Worm (Caenorhabditis elegans): Measurements from ENCODE around the gene B0457.4.

B0457.4 gene

ce11 chrII:8895895-8896294 is 15.9 kb downstream of the B0457.4 start:
- TF ChIP-seq elt-2 (tag; optimal IDR thresholded peaks at IDR 0.05) (peak; percentile 21), nfya-1 (tag; optimal IDR thresholded peaks at IDR 0.05; ENCODE audit: insufficient read depth) (no peak), fos-1 (tag; optimal IDR thresholded peaks at IDR 0.05) (no peak), mdl-1 (tag; optimal IDR thresholded peaks at IDR 0.05) (no peak), tbx-2 (tag; optimal IDR thresholded peaks at IDR 0.05) (no peak), pqm-1 (tag; optimal IDR thresholded peaks at IDR 0.05) (peak; percentile 24), nhr-67 (tag; optimal IDR thresholded peaks at IDR 0.05) (no peak), sea-2 (GFP tag; optimal IDR thresholded peaks at IDR 0.05) (no peak)

ce11 chrII:8895398-8895797 is 16.4 kb downstream of the B0457.4 start:
- TF ChIP-seq ceh-9 (tag; optimal IDR thresholded peaks at IDR 0.05) (no peak), nhr-25 (tag; optimal IDR thresholded peaks at IDR 0.05) (no peak), elt-2 (tag; optimal IDR thresholded peaks at IDR 0.05) (no peak), daf-12 (tag; optimal IDR thresholded peaks at IDR 0.05) (no peak), R02D3.7 (tag; optimal IDR thresholded peaks at IDR 0.05) (no peak), nhr-77 (tag; optimal IDR thresholded peaks at IDR 0.05) (no peak), lin-39 (tag; optimal IDR thresholded peaks at IDR 0.05) (no peak), aly-2 (tag; optimal IDR thresholded peaks at IDR 0.05) (no peak), egl-27 (tag; optimal IDR thresholded peaks at IDR 0.05) (no peak), nhr-23 (tag; optimal IDR thresholded peaks at IDR 0.05) (no peak), jun-1 (tag; optimal IDR thresholded peaks at IDR 0.05) (no peak), nhr-76 (tag; optimal IDR thresholded peaks at IDR 0.05) (no peak), nhr-28 (tag; optimal IDR thresholded peaks at IDR 0.05) (no peak), eor-1 (tag; optimal IDR thresholded peaks at IDR 0.05) (no peak), elt-1 (tag; optimal IDR thresholded peaks at IDR 0.05) (no peak), nhr-237 (tag; optimal IDR thresholded peaks at IDR 0.05) (no peak), nfya-1 (tag; optimal IDR thresholded peaks at IDR 0.05; ENCODE audit: insufficient read depth) (no peak), nhr-43 (tag; optimal IDR thresholded peaks at IDR 0.05; ENCODE audit: poor library complexity, severe bottlenecking) (no peak), ama-1 (optimal IDR thresholded peaks at IDR 0.05) (no peak), sea-2 (GFP tag; optimal IDR thresholded peaks at IDR 0.05) (no peak)

- TF ChIP-seq sea-2 (GFP tag; optimal IDR thresholded peaks at IDR 0.05): no peak
- TF ChIP-seq egl-5 (tag; optimal IDR thresholded peaks at IDR 0.05): no peak
- TF ChIP-seq ztf-4 (tag; optimal IDR thresholded peaks at IDR 0.05): no peak
- no peak for TF ChIP-seq tbx-2 (tag; optimal IDR thresholded peaks at IDR 0.05)
- no peak for TF ChIP-seq zag-1 (tag; optimal IDR thresholded peaks at IDR 0.05)
- TF ChIP-seq nhr-23 (tag; optimal IDR thresholded peaks at IDR 0.05): no peak
- TF ChIP-seq R02D3.7 (tag; optimal IDR thresholded peaks at IDR 0.05): no peak
- no peak for TF ChIP-seq nhr-12 (tag; optimal IDR thresholded peaks at IDR 0.05)
- TF ChIP-seq elt-2 (tag; optimal IDR thresholded peaks at IDR 0.05): peak; percentile 4
- peak; percentile 25 for TF ChIP-seq pha-4 (tag; optimal IDR thresholded peaks at IDR 0.05)
- peak; percentile 3 for TF ChIP-seq nfya-1 (tag; optimal IDR thresholded peaks at IDR 0.05; ENCODE audit: insufficient read depth)
- TF ChIP-seq nhr-11 (tag; optimal IDR thresholded peaks at IDR 0.05): no peak
- TF ChIP-seq lin-39 (tag; optimal IDR thresholded peaks at IDR 0.05): no peak
- TF ChIP-seq lsy-12 (tag; optimal IDR thresholded peaks at IDR 0.05): no peak
These were observed 20.2 kb downstream of the B0457.4 start for ce11 chrII:8891606-8892005.

ce11 chrII:8891042-8891441 is 20.8 kb downstream of the B0457.4 start:
- TF ChIP-seq sea-2 (GFP tag; optimal IDR thresholded peaks at IDR 0.05) (no peak), egl-5 (tag; optimal IDR thresholded peaks at IDR 0.05) (no peak), ceh-28 (tag; optimal IDR thresholded peaks at IDR 0.05) (no peak), nhr-76 (tag; optimal IDR thresholded peaks at IDR 0.05) (no peak), nhr-43 (tag; optimal IDR thresholded peaks at IDR 0.05; ENCODE audit: poor library complexity, severe bottlenecking) (no peak), tbx-2 (tag; optimal IDR thresholded peaks at IDR 0.05) (no peak), pha-4 (tag; optimal IDR thresholded peaks at IDR 0.05) (no peak), snpc-4 (tag; optimal IDR thresholded peaks at IDR 0.05) (no peak), nfya-1 (tag; optimal IDR thresholded peaks at IDR 0.05; ENCODE audit: insufficient read depth) (no peak), ZK546.5 (tag; optimal IDR thresholded peaks at IDR 0.05) (no peak), elt-2 (tag; optimal IDR thresholded peaks at IDR 0.05) (no peak), lin-39 (tag; optimal IDR thresholded peaks at IDR 0.05) (no peak), elt-3 (tag; optimal IDR thresholded peaks at IDR 0.05) (no peak), pqm-1 (tag; optimal IDR thresholded peaks at IDR 0.05) (no peak)
